Worm (Caenorhabditis elegans): Measurements from ENCODE around the gene hmgs-1.

ce11 chrV:5676011-5676410 is 8.4 kb downstream of the hmgs-1 start, which contains the start of gene pqn-13:
- TF ChIP-seq unc-62 (GFP tag; optimal IDR thresholded peaks at IDR 0.05) (no peak), unc-39 (tag; optimal IDR thresholded peaks at IDR 0.05) (no peak)
